Worm (Caenorhabditis elegans) whole organism, L1 larva: ENCODE measurements around the gene pab-2.

Source experiments
- F16B12.6 ChIP-seq: fragments of 150-350 bp; optimal IDR thresholded peaks from 2 replicates; lab custom pipeline; 2014; ENCODE audit warnings: missing biosample characterization, missing genetic modification characterization
- aha-1 ChIP-seq: fragments of 150-350 bp; optimal IDR thresholded peaks from 2 replicates; lab custom pipeline; 2014; ENCODE audit warnings: missing biosample characterization, missing genetic modification characterization
- alr-1 ChIP-seq: fragments of 200-800 bp; sonication (Bioruptor generic); optimal IDR thresholded peaks from 2 replicates; lab custom pipeline; 2018; ENCODE audit warnings: borderline replicate concordance, mild to moderate bottlenecking, missing genetic modification characterization, missing compliant biosample characterization
- ama-1 ChIP-seq: fragments of 150-350 bp; optimal IDR thresholded peaks from 2 replicates; lab custom pipeline; 2014
- blmp-1 ChIP-seq: fragments of 150-350 bp; optimal IDR thresholded peaks from 2 replicates; lab custom pipeline; 2014; ENCODE audit warnings: missing biosample characterization, missing genetic modification characterization
- ceh-8 ChIP-seq: fragments of 200-800 bp; sonication (Bioruptor generic); optimal IDR thresholded peaks from 2 replicates; lab custom pipeline; 2018; ENCODE audit warnings: mild to moderate bottlenecking, missing genetic modification characterization, moderate library complexity, missing compliant biosample characterization
- ceh-90 ChIP-seq: sonication (generic microtip); optimal IDR thresholded peaks from 2 replicates; lab custom pipeline; 2016; ENCODE audit warnings: missing genetic modification characterization, missing compliant biosample characterization
- dpl-1 ChIP-seq, 3 experiments: fragments of 150-350 bp in 2 of 3; sonication (generic microtip) in 1 of 3; optimal IDR thresholded peaks; 2 replicates each; lab custom pipeline; 2014 to 2017; ENCODE audit warnings: missing biosample characterization in 3 of 3, missing genetic modification characterization in 3 of 3, missing genetic modification reagents in 3 of 3
- egl-13 ChIP-seq: sonication (generic microtip); optimal IDR thresholded peaks from 2 replicates; lab custom pipeline; 2016; ENCODE audit warnings: missing genotype, missing genetic modification reagents, missing genetic modification characterization, missing compliant biosample characterization
- elt-2 ChIP-seq: sonication (generic microtip); optimal IDR thresholded peaks from 2 replicates; lab custom pipeline; 2016; ENCODE audit warnings: missing genetic modification characterization, mild to moderate bottlenecking, inconsistent platforms, missing compliant biosample characterization, missing genetic modification reagents
- elt-3 ChIP-seq, 6 experiments: fragments of 150-350 bp in 1 of 6; sonication (generic microtip); optimal IDR thresholded peaks; 2 replicates each; lab custom pipeline; 2017 to 2018; ENCODE audit warnings: missing biosample characterization in 6 of 6, missing genetic modification characterization in 6 of 6, inconsistent platforms in 1 of 6
- ets-5 ChIP-seq: fragments of 200-800 bp; sonication (Bioruptor generic); IDR thresholded peaks from 2 replicates; pipeline ENCODE4 v1.3.6; 2022; ENCODE audit warnings: missing genetic modification characterization, missing compliant biosample characterization
- fkh-10 ChIP-seq: sonication (generic microtip); optimal IDR thresholded peaks from 2 replicates; lab custom pipeline; 2017; ENCODE audit warnings: missing biosample characterization, missing genetic modification reagents, missing genetic modification characterization
- hlh-4 ChIP-seq: sonication (generic microtip); optimal IDR thresholded peaks from 2 replicates; lab custom pipeline; 2016; ENCODE audit warnings: mild to moderate bottlenecking, missing genetic modification characterization, missing compliant biosample characterization
- hpl-2 ChIP-seq: fragments of 150-350 bp; optimal IDR thresholded peaks from 2 replicates; lab custom pipeline; 2014; ENCODE audit warnings: missing biosample characterization, missing genetic modification reagents, missing genetic modification characterization
- jun-1 ChIP-seq: fragments of 150-350 bp; optimal IDR thresholded peaks from 2 replicates; lab custom pipeline; 2014; ENCODE audit warnings: missing biosample characterization, missing genetic modification reagents, missing genetic modification characterization
- lin-13 ChIP-seq: fragments of 150-350 bp; optimal IDR thresholded peaks from 2 replicates; lab custom pipeline; 2014; ENCODE audit warnings: missing biosample characterization, missing genetic modification reagents, missing genetic modification characterization
- lin-14 ChIP-seq: fragments of 200-800 bp; sonication (Bioruptor generic); optimal IDR thresholded peaks from 2 replicates; lab custom pipeline; 2018; ENCODE audit warnings: mild to moderate bottlenecking, missing genetic modification characterization, moderate library complexity, missing compliant biosample characterization
- lin-15B ChIP-seq: fragments of 150-350 bp; sonication (generic microtip); optimal IDR thresholded peaks from 3 replicates; lab custom pipeline; 2014; ENCODE audit warnings: missing biosample characterization, missing genetic modification characterization
- lin-35 ChIP-seq, 2 experiments: fragments of 150-350 bp; optimal IDR thresholded peaks; 2 replicates each; lab custom pipeline; 2014; ENCODE audit warnings: missing biosample characterization in 2 of 2, missing genetic modification characterization in 2 of 2, missing genetic modification reagents in 2 of 2
- lir-3 ChIP-seq: sonication (generic microtip); optimal IDR thresholded peaks from 2 replicates; lab custom pipeline; 2016; ENCODE audit warnings: mild to moderate bottlenecking, missing genetic modification characterization, moderate library complexity, missing compliant biosample characterization; ENCODE audit not compliant: poor library complexity
- lsy-2 ChIP-seq, 2 experiments: fragments of 150-350 bp; optimal IDR thresholded peaks; 2 replicates each; lab custom pipeline; 2014; ENCODE audit warnings: missing biosample characterization in 2 of 2, missing genetic modification characterization in 2 of 2
- mef-2 ChIP-seq: fragments of 150-350 bp; optimal IDR thresholded peaks from 2 replicates; lab custom pipeline; 2014; ENCODE audit warnings: missing biosample characterization, missing genetic modification characterization
- nhr-11 ChIP-seq: fragments of 150-350 bp; optimal IDR thresholded peaks from 2 replicates; lab custom pipeline; 2014; ENCODE audit warnings: missing biosample characterization, missing genetic modification characterization
- nhr-19 ChIP-seq: fragments of 200-800 bp; sonication (Bioruptor generic); conservative IDR thresholded peaks from 2 replicates; pipeline ENCODE4 v1.3.6; 2022; ENCODE audit warnings: missing genetic modification characterization, missing compliant biosample characterization
- nhr-20 ChIP-seq: sonication (generic microtip); optimal IDR thresholded peaks from 2 replicates; lab custom pipeline; 2016; ENCODE audit warnings: mild to moderate bottlenecking, missing genetic modification characterization, missing compliant biosample characterization
- nhr-237 ChIP-seq: fragments of 150-350 bp; optimal IDR thresholded peaks from 2 replicates; lab custom pipeline; 2014; ENCODE audit warnings: missing biosample characterization, missing genetic modification characterization
- nhr-47 ChIP-seq: sonication (generic microtip); optimal IDR thresholded peaks from 2 replicates; lab custom pipeline; 2016; ENCODE audit warnings: mild to moderate bottlenecking, missing genetic modification characterization, moderate library complexity, missing compliant biosample characterization
- nhr-71 ChIP-seq: sonication (generic microtip); optimal IDR thresholded peaks from 2 replicates; lab custom pipeline; 2016; ENCODE audit warnings: mild to moderate bottlenecking, missing genetic modification characterization, moderate library complexity, missing compliant biosample characterization
- nhr-76 ChIP-seq: sonication (generic microtip); optimal IDR thresholded peaks from 2 replicates; lab custom pipeline; 2017; ENCODE audit warnings: missing biosample characterization, missing genetic modification characterization
- nhr-77 ChIP-seq: fragments of 150-350 bp; optimal IDR thresholded peaks from 2 replicates; lab custom pipeline; 2014; ENCODE audit warnings: missing biosample characterization, missing genetic modification characterization
- nhr-90 ChIP-seq: sonication (generic microtip); optimal IDR thresholded peaks from 2 replicates; lab custom pipeline; 2016; ENCODE audit warnings: mild to moderate bottlenecking, missing genetic modification characterization, missing compliant biosample characterization; ENCODE audit not compliant: poor library complexity
- pax-3 ChIP-seq: fragments of 200-800 bp; sonication (Bioruptor generic); optimal IDR thresholded peaks from 2 replicates; lab custom pipeline; 2018; ENCODE audit warnings: mild to moderate bottlenecking, missing genetic modification characterization, moderate library complexity, missing compliant biosample characterization
- pqm-1 ChIP-seq: sonication (generic microtip); optimal IDR thresholded peaks from 3 replicates; lab custom pipeline; 2017; ENCODE audit warnings: missing biosample characterization, missing genetic modification characterization
- rnt-1 ChIP-seq: sonication (generic microtip); optimal IDR thresholded peaks from 2 replicates; lab custom pipeline; 2016; ENCODE audit warnings: mild to moderate bottlenecking, missing genetic modification characterization, moderate library complexity, missing compliant biosample characterization
- snpc-4 ChIP-seq: fragments of 150-350 bp; optimal IDR thresholded peaks from 2 replicates; lab custom pipeline; 2014; ENCODE audit warnings: missing biosample characterization, missing genetic modification characterization
- snu-23 ChIP-seq: sonication (generic microtip); optimal IDR thresholded peaks from 2 replicates; lab custom pipeline; 2016; ENCODE audit warnings: missing genetic modification characterization, missing compliant biosample characterization
- sup-37 ChIP-seq: fragments of 200-800 bp; sonication (Bioruptor generic); optimal IDR thresholded peaks from 2 replicates; lab custom pipeline; 2018; ENCODE audit warnings: mild to moderate bottlenecking, missing genetic modification characterization, missing compliant biosample characterization
- swsn-7 ChIP-seq: sonication (generic microtip); optimal IDR thresholded peaks from 2 replicates; lab custom pipeline; 2016; ENCODE audit warnings: missing genetic modification characterization, missing compliant biosample characterization
- tlp-1 ChIP-seq: fragments of 150-350 bp; optimal IDR thresholded peaks from 2 replicates; lab custom pipeline; 2014; ENCODE audit warnings: missing biosample characterization, missing genetic modification characterization
- unc-30 ChIP-seq: sonication (generic microtip); optimal IDR thresholded peaks from 2 replicates; lab custom pipeline; 2017; ENCODE audit warnings: missing biosample characterization, missing genetic modification characterization
- unc-62 ChIP-seq: fragments of 150-350 bp; optimal IDR thresholded peaks from 2 replicates; lab custom pipeline; 2014; ENCODE audit warnings: missing biosample characterization, missing genetic modification reagents, missing genetic modification characterization
- vab-15 ChIP-seq: sonication (generic microtip); optimal IDR thresholded peaks from 2 replicates; lab custom pipeline; 2017; ENCODE audit warnings: missing genotype, mild to moderate bottlenecking, missing genetic modification characterization, missing compliant biosample characterization
- xbp-1 ChIP-seq: sonication (generic microtip); optimal IDR thresholded peaks from 2 replicates; lab custom pipeline; 2016; ENCODE audit warnings: missing genetic modification characterization, missing compliant biosample characterization
- zip-4 ChIP-seq: fragments of 200-800 bp; sonication (Bioruptor generic); optimal IDR thresholded peaks from 2 replicates; lab custom pipeline; 2018; ENCODE audit warnings: mild to moderate bottlenecking, missing genetic modification characterization, moderate library complexity, missing compliant biosample characterization
- ztf-11 ChIP-seq, 2 experiments: sonication (generic microtip); optimal IDR thresholded peaks; 2 replicates each; lab custom pipeline; 2016 to 2017; ENCODE audit warnings: missing genetic modification characterization in 2 of 2, missing biosample characterization in 1 of 2, missing compliant biosample characterization in 1 of 2

pab-2 gene

DNA sequence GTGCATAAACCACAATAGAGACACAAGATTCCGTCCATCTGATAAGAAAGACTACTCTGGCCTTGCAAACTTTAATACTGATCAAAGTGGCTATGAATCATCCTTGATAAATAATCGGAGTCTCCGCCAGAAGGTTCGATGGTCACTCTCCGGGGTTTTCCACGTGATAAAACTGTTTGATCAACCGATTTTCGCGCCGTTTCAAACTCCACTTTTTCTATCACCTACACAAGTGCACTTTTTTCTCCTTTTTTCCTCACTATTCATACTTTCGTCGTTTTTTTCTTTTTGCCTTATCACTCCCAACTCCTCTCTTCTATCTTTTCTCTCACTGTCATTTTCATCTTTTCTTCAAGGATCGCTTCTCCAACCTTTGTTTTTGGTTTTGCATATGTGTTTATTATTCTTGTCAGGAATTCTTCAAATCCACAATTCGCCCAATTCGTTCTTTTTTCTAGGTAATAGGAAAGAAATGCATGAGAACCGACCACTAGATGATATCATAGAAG is 1.5 kb upstream of the pab-2 start, which contains the start of gene F18H3.4 (continued):
- TF ChIP-seq nhr-47 (tag; lab: Kevin White, UChicago) (peak; percentile 31), lin-35 (GFP tag; optimal IDR thresholded peaks at IDR 0.05; lab: Kevin White, UChicago) (peak in 1 of 2 experiments; percentile 78), dpl-1 (GFP tag; optimal IDR thresholded peaks at IDR 0.05; lab: Kevin White, UChicago) (peak; percentile 19 to 42 (median 23)), aha-1 (tag; lab: Kevin White, UChicago) (no peak), F16B12.6 (tag; lab: Kevin White, UChicago) (no peak), hlh-4 (tag; lab: Kevin White, UChicago) (no peak), blmp-1 (tag; lab: Kevin White, UChicago) (peak; percentile 37), ztf-11 (tag; optimal IDR thresholded peaks at IDR 0.05; lab: Kevin White, UChicago) (no peak), elt-3 (tag; optimal IDR thresholded peaks at IDR 0.05; lab: Kevin White, UChicago) (peak in 4 of 6 experiments; percentile 36 to 75 (median 55)), tlp-1 (peak; percentile 42), nhr-77 (tag; lab: Kevin White, UChicago) (peak; percentile 36), egl-13 (peak; percentile 24), elt-2 (tag; lab: Kevin White, UChicago) (peak; percentile 98), lsy-2 (tag; optimal IDR thresholded peaks at IDR 0.05; lab: Kevin White, UChicago) (peak in 1 of 2 experiments; percentile 41), snu-23 (GFP tag; lab: Kevin White, UChicago) (peak; percentile 47), zip-4 (GFP tag; lab: Kevin White, UChicago) (no peak)

DNA sequence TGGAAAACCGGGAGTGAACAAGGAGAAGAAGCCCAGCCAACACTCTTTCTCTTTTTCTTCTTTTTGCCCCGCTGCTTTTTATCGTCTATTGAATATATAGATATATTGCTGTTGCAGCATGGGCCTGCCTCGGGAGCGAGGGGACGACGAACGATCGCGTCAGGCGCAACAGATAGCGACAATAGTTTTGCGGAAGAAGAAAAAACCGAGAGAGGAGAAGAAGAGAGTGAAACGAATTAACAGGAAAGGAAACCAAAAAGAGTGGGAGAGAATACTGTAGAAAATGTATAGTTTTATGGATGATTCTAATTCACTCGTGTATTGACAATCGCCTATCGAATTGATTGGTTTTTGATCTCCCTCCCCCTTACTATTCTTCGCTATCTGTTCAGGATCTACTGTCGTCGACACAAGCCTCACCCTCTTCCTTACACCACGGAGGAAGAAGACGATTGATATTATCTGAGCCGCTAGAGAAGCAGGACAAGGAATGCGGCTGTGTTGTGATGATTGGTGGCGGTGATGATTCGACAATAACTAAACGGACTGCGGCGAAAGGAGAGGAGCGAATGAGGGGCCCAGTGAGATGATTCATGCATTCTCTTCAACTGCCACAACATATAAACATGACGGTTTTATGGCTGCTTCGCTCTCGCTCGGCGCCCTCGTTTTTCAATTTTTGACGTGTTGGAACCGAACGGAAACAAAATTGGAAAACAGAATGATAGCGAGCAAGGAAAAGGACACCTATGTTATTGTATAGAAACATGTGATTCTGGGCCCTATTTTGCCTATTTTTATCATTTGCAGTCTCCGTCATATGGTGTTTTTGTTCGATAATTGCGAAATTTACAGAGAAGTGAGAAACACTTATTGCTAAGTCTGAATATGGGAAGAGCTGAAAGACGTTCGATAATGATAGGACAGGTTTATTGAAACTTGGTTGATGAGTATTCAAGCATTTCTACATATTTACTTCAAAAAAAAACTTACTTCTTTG is 696 bp downstream of the pab-2 start:
- TF ChIP-seq lsy-2 (tag; optimal IDR thresholded peaks at IDR 0.05; lab: Kevin White, UChicago) (peak in 1 of 2 experiments; percentile 47), vab-15 (tag; lab: Kevin White, UChicago) (no peak), fkh-10 (GFP tag; lab: Kevin White, UChicago) (no peak), dpl-1 (GFP tag; optimal IDR thresholded peaks at IDR 0.05; lab: Kevin White, UChicago) (no peak), sup-37 (GFP tag; lab: Kevin White, UChicago) (no peak), nhr-71 (tag; lab: Kevin White, UChicago) (peak; percentile 27), ets-5 (no peak), nhr-20 (tag; lab: Kevin White, UChicago) (peak; percentile 23), pqm-1 (tag; lab: Kevin White, UChicago) (no peak), ceh-8 (GFP tag; lab: Kevin White, UChicago) (no peak), unc-62 (GFP tag; lab: Kevin White, UChicago) (no peak), ama-1 (lab: Kevin White, UChicago) (no peak), elt-2 (tag; lab: Kevin White, UChicago) (no peak), rnt-1 (tag; lab: Kevin White, UChicago) (peak; percentile 19), lin-35 (GFP tag; optimal IDR thresholded peaks at IDR 0.05; lab: Kevin White, UChicago) (no peak), nhr-76 (tag; lab: Kevin White, UChicago) (no peak), jun-1 (peak; percentile 22), snpc-4 (tag; lab: Kevin White, UChicago) (no peak), pax-3 (tag; lab: Kevin White, UChicago) (no peak), alr-1 (tag; lab: Kevin White, UChicago) (no peak), tlp-1 (no peak), aha-1 (tag; lab: Kevin White, UChicago) (no peak), blmp-1 (tag; lab: Kevin White, UChicago) (peak; percentile 89), ceh-90 (tag; lab: Kevin White, UChicago) (no peak), nhr-77 (tag; lab: Kevin White, UChicago) (no peak), elt-3 (tag; optimal IDR thresholded peaks at IDR 0.05; lab: Kevin White, UChicago) (peak in 1 of 6 experiments; percentile 54), lin-15B (tag; lab: Kevin White, UChicago) (no peak), mef-2 (no peak), nhr-19 (GFP tag; lab: Robert Waterston, UW) (no peak), nhr-11 (no peak), lin-13 (GFP tag; lab: Kevin White, UChicago) (no peak), nhr-90 (tag; lab: Kevin White, UChicago) (no peak), hpl-2 (GFP tag; lab: Kevin White, UChicago) (no peak), nhr-237 (tag; lab: Kevin White, UChicago) (no peak), lin-14 (GFP tag; lab: Kevin White, UChicago) (peak; percentile 57), xbp-1 (tag; lab: Kevin White, UChicago) (no peak), swsn-7 (tag; lab: Kevin White, UChicago) (no peak), zip-4 (GFP tag; lab: Kevin White, UChicago) (no peak), lir-3 (tag; lab: Kevin White, UChicago) (no peak), unc-30 (tag; lab: Kevin White, UChicago) (no peak)
